Worm (Caenorhabditis elegans): Measurements from ENCODE around the gene ergi-3.

DNA sequence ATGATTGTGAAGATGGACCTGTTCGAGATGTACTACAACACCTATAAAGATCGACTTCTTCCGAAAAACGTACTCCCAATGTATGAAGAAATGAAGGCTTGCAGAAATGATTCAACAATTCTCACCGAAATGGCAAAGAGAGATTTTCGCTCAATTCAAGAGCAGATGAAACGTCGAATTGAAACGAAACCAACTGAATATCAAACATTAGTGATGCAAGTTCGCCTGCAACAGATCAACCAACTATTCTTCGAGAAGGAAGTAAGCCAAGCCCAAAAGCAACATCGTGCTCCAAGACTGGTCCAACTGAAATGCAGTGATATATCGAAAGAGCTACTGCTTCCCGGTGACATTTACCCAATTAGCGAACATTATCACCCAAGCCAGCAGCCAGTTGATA, 6.9 kb downstream of the ergi-3 start:
- TF ChIP-seq ztf-23 (GFP tag; IDR thresholded peaks at IDR 0.05) (no peak), ztf-29 (GFP tag; IDR thresholded peaks at IDR 0.05) (no peak), cog-1 (tag; optimal IDR thresholded peaks at IDR 0.05) (no peak), med-1 (GFP tag; optimal IDR thresholded peaks at IDR 0.05; ENCODE audit: insufficient read depth) (no peak), klf-2 (GFP tag; conservative IDR thresholded peaks at IDR 0.05) (no peak), T22C8.4 (GFP tag; IDR thresholded peaks at IDR 0.05) (no peak), flt-1 (GFP tag; IDR thresholded peaks at IDR 0.05) (no peak), ref-1 (GFP tag; conservative IDR thresholded peaks at IDR 0.05) (no peak)
